Fruit fly (Drosophila melanogaster) whole organism, adult: ENCODE measurements around the gene CG32832.

Experiments used
- CG11617 ChIP-seq: fragments of 200-800 bp; sonication (Bioruptor generic); optimal IDR thresholded peaks from 2 replicates; lab custom pipeline; 2017; ENCODE audit warnings: mild to moderate bottlenecking, missing biosample characterization, missing genetic modification reagents, missing genetic modification characterization
- CG12768 ChIP-seq: fragments of 200-800 bp; sonication (Bioruptor generic); optimal IDR thresholded peaks from 2 replicates; lab custom pipeline; 2017; ENCODE audit warnings: missing biosample characterization, missing genetic modification characterization, mild to moderate bottlenecking, moderate library complexity, missing genetic modification reagents
- CG14711 ChIP-seq: fragments of 200-800 bp; sonication (Bioruptor generic); optimal IDR thresholded peaks from 2 replicates; lab custom pipeline; 2018; ENCODE audit warnings: missing biosample characterization, mild to moderate bottlenecking, missing genetic modification characterization, moderate library complexity
- CG1620 ChIP-seq: fragments of 200-800 bp; sonication (Bioruptor generic); optimal IDR thresholded peaks from 2 replicates; lab custom pipeline; 2016; ENCODE audit warnings: missing biosample characterization, missing genetic modification characterization
- CG33017 ChIP-seq: fragments of 200-800 bp; sonication (Bioruptor generic); optimal IDR thresholded peaks from 2 replicates; lab custom pipeline; 2018; ENCODE audit warnings: missing biosample characterization, mild to moderate bottlenecking, missing genetic modification characterization, moderate library complexity
- CG5204 ChIP-seq: fragments of 200-800 bp; sonication (Bioruptor generic); optimal IDR thresholded peaks from 2 replicates; lab custom pipeline; 2016; ENCODE audit warnings: missing biosample characterization, missing genetic modification characterization
- CG7045 ChIP-seq: fragments of 200-800 bp; sonication (Bioruptor generic); optimal IDR thresholded peaks from 2 replicates; lab custom pipeline; 2017; ENCODE audit warnings: missing biosample characterization, mild to moderate bottlenecking, missing genetic modification characterization
- CG7101 ChIP-seq: fragments of 200-800 bp; sonication (Bioruptor generic); optimal IDR thresholded peaks from 2 replicates; lab custom pipeline; 2018; ENCODE audit warnings: missing biosample characterization, mild to moderate bottlenecking, missing genetic modification characterization, moderate library complexity
- Clk ChIP-seq: fragments of 200-800 bp; sonication (Bioruptor generic); optimal IDR thresholded peaks from 2 replicates; lab custom pipeline; 2017; ENCODE audit warnings: missing biosample characterization, missing genetic modification characterization
- Crg-1 ChIP-seq: fragments of 200-800 bp; sonication (Bioruptor generic); optimal IDR thresholded peaks from 2 replicates; lab custom pipeline; 2016; ENCODE audit warnings: missing biosample characterization, missing genetic modification characterization
- Hr96 ChIP-seq: fragments of 200-800 bp; sonication (Bioruptor generic); optimal IDR thresholded peaks from 2 replicates; lab custom pipeline; 2016; ENCODE audit warnings: missing biosample characterization, missing genetic modification characterization
- Mnt ChIP-seq: fragments of 200-800 bp; sonication (Bioruptor generic); optimal IDR thresholded peaks from 2 replicates; lab custom pipeline; 2016; ENCODE audit warnings: missing biosample characterization, mild to moderate bottlenecking, missing genetic modification characterization
- bab1 ChIP-seq: fragments of 200-800 bp; sonication (Bioruptor generic); optimal IDR thresholded peaks from 3 replicates; lab custom pipeline; 2019; ENCODE audit warnings: missing biosample characterization, mild to moderate bottlenecking, missing genetic modification characterization, moderate library complexity
- cic ChIP-seq: fragments of 200-800 bp; sonication (Bioruptor generic); optimal IDR thresholded peaks from 2 replicates; lab custom pipeline; 2017; ENCODE audit warnings: missing biosample characterization, mild to moderate bottlenecking, missing genetic modification characterization, moderate library complexity
- cnc ChIP-seq, 2 experiments: fragments of >200 bp; optimal IDR thresholded peaks; 2 replicates each; lab custom pipeline; 2017
- kay ChIP-seq: fragments of 200-800 bp; sonication (Bioruptor generic); peaks from one replicate; lab custom pipeline; 2016; ENCODE audit warnings: missing biosample characterization, missing genetic modification characterization, borderline replicate concordance
- ovo ChIP-seq: fragments of 200-800 bp; sonication (Bioruptor generic); optimal IDR thresholded peaks from 2 replicates; lab custom pipeline; 2016; ENCODE audit warnings: missing biosample characterization, missing genetic modification characterization
- pad ChIP-seq: fragments of 200-800 bp; sonication (Bioruptor generic); optimal IDR thresholded peaks from 3 replicates; lab custom pipeline; 2017; ENCODE audit warnings: missing biosample characterization, missing genetic modification characterization, mild to moderate bottlenecking, moderate library complexity, missing genetic modification reagents
- tj ChIP-seq: fragments of 200-800 bp; sonication (Bioruptor generic); optimal IDR thresholded peaks from 3 replicates; lab custom pipeline; 2017; ENCODE audit warnings: missing biosample characterization, mild to moderate bottlenecking, missing genetic modification characterization, moderate library complexity
- toe ChIP-seq: fragments of 200-800 bp; sonication (Bioruptor generic); optimal IDR thresholded peaks from 2 replicates; lab custom pipeline; 2016; ENCODE audit warnings: missing biosample characterization, missing genetic modification characterization

Gene CG32832

dm6 chr2L:16885347-16885746, 6.3 kb upstream of the CG32832 start:
- TF ChIP-seq ovo (no peak), tj (GFP tag; lab: Kevin White, UChicago) (no peak), CG7101 (tag; lab: Kevin White, UChicago) (no peak), CG7045 (GFP tag; lab: Kevin White, UChicago) (no peak), Mnt (no peak)

DNA sequence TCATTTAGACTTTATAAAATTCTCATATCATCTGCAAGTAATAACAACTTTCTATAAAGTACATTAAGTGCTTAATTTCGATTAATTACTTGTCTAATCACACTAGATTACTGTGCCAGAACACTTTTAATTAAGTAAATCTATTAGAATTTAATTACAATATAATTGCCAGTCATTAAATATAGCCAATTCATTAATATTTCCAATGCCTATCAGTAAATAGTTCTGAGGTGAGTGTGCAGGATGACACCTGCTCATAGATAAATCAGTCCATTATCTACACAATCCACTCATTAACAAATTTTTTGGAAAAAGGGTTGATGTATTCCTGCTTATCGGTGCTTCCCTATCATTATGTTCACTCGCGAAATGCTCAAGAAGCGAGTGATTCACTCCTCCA, 5.6 kb upstream of the CG32832 start:
- TF ChIP-seq CG11617 (GFP tag; lab: Kevin White, UChicago) (no peak), kay (GFP tag; lab: Kevin White, UChicago) (peak; percentile 57)

DNA sequence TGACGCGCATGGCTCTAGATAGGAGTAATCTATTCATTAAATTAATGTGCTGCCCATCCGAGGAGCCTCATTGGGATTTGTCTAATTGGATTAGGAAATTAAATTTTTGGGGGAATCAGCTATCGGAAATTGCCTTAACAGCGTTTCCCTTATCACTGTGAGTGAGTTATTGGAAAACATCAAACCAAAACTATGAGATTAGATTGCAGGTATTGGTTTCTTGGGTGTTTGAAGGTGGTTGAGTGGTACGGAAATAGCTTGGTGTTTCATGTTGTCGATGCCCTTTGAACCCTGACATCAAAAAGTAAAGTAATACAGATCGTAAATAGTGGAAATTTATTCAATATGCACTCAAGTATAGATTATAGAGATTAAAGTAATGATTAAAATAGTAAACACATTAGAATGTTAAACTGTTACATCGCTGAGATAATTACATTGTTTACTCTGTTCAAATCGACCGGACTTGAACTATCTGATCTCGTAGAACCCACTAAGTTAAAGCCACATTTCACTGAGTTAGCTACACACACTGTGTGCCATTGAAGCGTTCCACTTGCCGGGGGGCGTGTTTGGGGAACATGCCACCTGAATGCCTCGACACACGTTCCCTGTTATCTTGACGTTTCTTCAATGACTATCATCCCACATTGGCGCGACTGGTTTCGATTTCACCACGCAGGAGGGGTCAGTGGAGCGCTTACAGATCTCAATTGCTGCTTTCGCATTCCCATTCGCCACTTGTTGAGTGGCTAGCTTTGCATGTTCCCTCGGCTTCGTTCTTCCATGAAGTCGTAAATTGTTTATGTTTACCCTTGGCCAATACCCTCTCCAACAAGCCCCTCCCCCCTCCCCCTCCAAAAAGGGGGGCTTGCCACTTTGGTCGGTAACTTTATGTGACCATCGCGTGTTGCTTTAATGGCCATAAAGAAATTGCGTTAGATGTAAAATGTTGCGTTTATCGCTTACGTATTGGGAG, 4.1 kb upstream of the CG32832 start:
- TF ChIP-seq kay (GFP tag; lab: Kevin White, UChicago) (peak; percentile 14), CG14711 (tag; lab: Kevin White, UChicago) (no peak)

DNA sequence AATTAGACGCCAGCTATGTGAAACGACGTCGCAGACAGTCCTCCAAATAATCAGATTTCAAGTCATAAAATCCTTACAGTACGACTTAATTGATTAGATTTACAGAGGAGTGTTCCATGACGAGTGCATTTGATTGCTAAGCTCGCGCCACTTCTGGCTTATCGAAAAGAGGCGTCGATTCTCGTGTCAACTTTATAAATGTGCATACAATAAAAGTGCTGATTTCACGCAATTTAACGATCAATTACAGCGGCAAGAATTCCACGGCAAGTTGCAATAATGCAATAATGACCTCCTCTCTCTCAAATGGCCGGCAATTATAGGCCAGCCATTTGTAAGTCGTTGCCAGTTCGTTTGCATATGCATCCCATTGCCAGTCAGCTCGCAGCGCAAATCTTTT, 3.3 kb upstream of the CG32832 start:
- peak; percentile 43 for TF ChIP-seq kay (GFP tag; lab: Kevin White, UChicago)
- TF ChIP-seq CG12768 (GFP tag; lab: Kevin White, UChicago), result peak; percentile 10
- peak; percentile 25 for TF ChIP-seq cic (GFP tag; lab: Kevin White, UChicago)
- TF ChIP-seq Crg-1 (GFP tag; lab: Kevin White, UChicago), result no peak
- TF ChIP-seq Mnt, result peak; percentile 48
- TF ChIP-seq tj (GFP tag; lab: Kevin White, UChicago), result peak; percentile 87
- no peak for TF ChIP-seq ovo
- no peak for TF ChIP-seq Hr96
- TF ChIP-seq cnc (optimal IDR thresholded peaks at IDR 0.05; lab: Kevin White, UChicago), result peak; percentile 33 to 66

DNA sequence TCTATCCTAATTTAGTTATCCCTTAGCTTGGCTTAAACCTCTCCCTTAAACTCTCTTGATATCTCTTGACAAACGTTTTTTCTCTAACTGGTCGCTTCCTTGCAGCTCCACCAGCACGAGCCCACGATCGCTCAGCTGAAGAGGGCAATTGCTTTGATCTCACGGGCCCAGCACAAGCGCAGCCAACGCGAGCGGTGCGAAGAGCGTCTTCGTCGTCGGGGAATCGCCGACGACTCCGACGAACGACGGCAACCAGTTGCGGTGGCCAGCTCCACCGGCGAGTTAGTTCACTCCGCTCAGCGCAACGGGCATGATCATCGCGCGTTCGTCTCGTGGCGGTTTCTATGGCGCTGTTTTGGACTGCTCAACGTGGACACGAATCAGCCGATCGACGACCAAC, 1.8 kb upstream of the CG32832 start:
- TF ChIP-seq pad, result no peak
- TF ChIP-seq Mnt, result peak; percentile 77
- TF ChIP-seq CG1620 (GFP tag; lab: Kevin White, UChicago), result peak; percentile 43
- TF ChIP-seq CG7045 (GFP tag; lab: Kevin White, UChicago), result no peak
- TF ChIP-seq CG14711 (tag; lab: Kevin White, UChicago), result no peak
- no peak for TF ChIP-seq CG5204 (GFP tag; lab: Kevin White, UChicago)
- TF ChIP-seq toe, result no peak
- TF ChIP-seq CG7101 (tag; lab: Kevin White, UChicago), result peak; percentile 36
- no peak for TF ChIP-seq Clk (GFP tag; lab: Kevin White, UChicago)
- no peak for TF ChIP-seq CG11617 (GFP tag; lab: Kevin White, UChicago)
- peak; percentile 39 for TF ChIP-seq CG12768 (GFP tag; lab: Kevin White, UChicago)
- no peak for TF ChIP-seq kay (GFP tag; lab: Kevin White, UChicago)
- no peak for TF ChIP-seq cnc (optimal IDR thresholded peaks at IDR 0.05; lab: Kevin White, UChicago)
- peak; percentile 7 for TF ChIP-seq cic (GFP tag; lab: Kevin White, UChicago)
- TF ChIP-seq bab1 (GFP tag; lab: Kevin White, UChicago), result peak; percentile 10
- TF ChIP-seq ovo, result no peak
- no peak for TF ChIP-seq Hr96
- TF ChIP-seq CG33017 (tag; lab: Kevin White, UChicago), result no peak
- peak; percentile 1 for TF ChIP-seq tj (GFP tag; lab: Kevin White, UChicago)
- no peak for TF ChIP-seq Crg-1 (GFP tag; lab: Kevin White, UChicago)

DNA sequence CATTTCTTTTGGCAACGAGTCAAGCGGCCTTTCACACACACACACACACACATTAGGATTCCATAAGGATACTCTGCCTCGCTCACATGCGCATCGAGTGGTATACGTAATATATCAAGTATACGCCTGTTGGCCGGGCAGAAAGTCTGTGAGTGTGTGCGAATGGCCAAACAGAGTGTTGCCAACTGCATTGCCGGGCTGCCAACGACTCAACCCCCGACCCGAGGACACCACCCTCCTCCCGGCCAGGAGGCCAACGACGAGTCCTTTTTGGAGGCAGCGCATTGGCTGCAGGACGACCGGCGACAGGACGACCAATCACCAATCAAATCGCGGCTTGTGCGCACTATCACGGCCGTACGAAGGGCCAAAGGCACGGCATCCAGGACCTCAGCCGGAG, 1.4 kb downstream of the CG32832 start:
- TF ChIP-seq Crg-1 (GFP tag; lab: Kevin White, UChicago) (no peak), CG7101 (tag; lab: Kevin White, UChicago) (no peak), CG33017 (tag; lab: Kevin White, UChicago) (no peak), pad (no peak), ovo (no peak), bab1 (GFP tag; lab: Kevin White, UChicago) (no peak), CG12768 (GFP tag; lab: Kevin White, UChicago) (no peak), CG14711 (tag; lab: Kevin White, UChicago) (no peak), CG7045 (GFP tag; lab: Kevin White, UChicago) (no peak), Mnt (no peak), CG5204 (GFP tag; lab: Kevin White, UChicago) (no peak), cnc (optimal IDR thresholded peaks at IDR 0.05; lab: Kevin White, UChicago) (no peak), toe (no peak), CG11617 (GFP tag; lab: Kevin White, UChicago) (no peak), Hr96 (no peak), tj (GFP tag; lab: Kevin White, UChicago) (no peak), cic (GFP tag; lab: Kevin White, UChicago) (no peak), CG1620 (GFP tag; lab: Kevin White, UChicago) (no peak), kay (GFP tag; lab: Kevin White, UChicago) (no peak), Clk (GFP tag; lab: Kevin White, UChicago) (no peak)
